Fruit fly (Drosophila melanogaster): ENCODE measurements around the gene CG31174.
A peak's percentile ranks its signal among the peaks of the same experiment; 100 is the strongest.

The CG31174 gene

DNA sequence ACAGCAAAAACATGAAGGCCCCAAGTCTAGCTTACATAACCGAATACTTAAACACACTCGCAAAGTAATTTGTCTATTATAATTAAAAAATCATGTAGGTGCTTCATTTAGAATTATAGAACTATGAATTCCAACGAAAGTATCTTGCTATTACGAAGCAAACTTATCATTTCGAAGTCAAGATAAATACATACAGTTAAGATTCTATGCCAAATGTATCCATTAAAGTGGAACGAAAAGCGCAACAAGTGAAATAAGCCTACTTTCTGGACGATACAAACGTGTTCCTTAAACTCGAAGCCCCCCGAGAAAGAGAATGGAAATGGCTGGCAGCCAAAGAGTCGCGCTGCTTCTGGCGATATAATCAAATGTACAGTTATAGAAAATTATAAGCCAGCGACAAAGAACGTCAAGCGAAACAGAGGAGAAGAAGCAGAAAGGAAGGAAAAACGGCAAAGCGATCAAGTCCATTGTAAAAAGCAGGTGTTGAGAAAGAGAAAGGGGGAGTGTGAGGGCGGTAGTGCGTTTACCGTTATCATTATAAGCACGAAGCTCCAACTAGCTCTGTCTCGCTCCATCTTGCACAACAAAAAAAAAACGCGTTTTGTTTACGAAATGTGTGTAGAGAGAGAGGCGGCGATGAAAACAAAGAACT is 16.6 kb downstream of the CG31174 start (continued):
- TF ChIP-seq Gug (GFP tag; IDR thresholded peaks at IDR 0.05) (no peak), fd85E (GFP tag; optimal IDR thresholded peaks at IDR 0.05) (no peak), CG8319 (GFP tag; optimal IDR thresholded peaks at IDR 0.05) (no peak), salr (GFP tag; optimal IDR thresholded peaks at IDR 0.05) (no peak), eg (GFP tag; IDR thresholded peaks at IDR 0.05) (no peak), CG32006 (GFP tag; optimal IDR thresholded peaks at IDR 0.05) (peak; percentile 66), CG11294 (GFP tag; IDR thresholded peaks at IDR 0.05) (no peak), achi (GFP tag; optimal IDR thresholded peaks at IDR 0.05) (no peak), Eip93F (GFP tag; optimal IDR thresholded peaks at IDR 0.05) (no peak), acj6 (GFP tag; optimal IDR thresholded peaks at IDR 0.05) (peak; percentile 23), pdm3 (GFP tag; optimal IDR thresholded peaks at IDR 0.05) (peak; percentile 27), CG9139 (GFP tag; optimal IDR thresholded peaks at IDR 0.05) (no peak), CG4318 (GFP tag; optimal IDR thresholded peaks at IDR 0.05) (no peak), CG34406 (GFP tag; optimal IDR thresholded peaks at IDR 0.05) (no peak), CG6792 (GFP tag; optimal IDR thresholded peaks at IDR 0.05) (no peak), dsx (GFP tag; optimal IDR thresholded peaks at IDR 0.05; ENCODE audit: poor library complexity, severe bottlenecking) (peak; percentile 15), topi (GFP tag; optimal IDR thresholded peaks at IDR 0.05) (no peak), Lpt (GFP tag; optimal IDR thresholded peaks at IDR 0.05) (peak; percentile 3), CG7368 (GFP tag; optimal IDR thresholded peaks at IDR 0.05) (no peak), CG16779 (tag; optimal IDR thresholded peaks at IDR 0.05) (no peak), Eip75B (GFP tag; optimal IDR thresholded peaks at IDR 0.05) (no peak), CG6163 (GFP tag; IDR thresholded peaks at IDR 0.05) (peak; percentile 29; the same call in 1 of the 3 replicates), Hr38 (GFP tag; optimal IDR thresholded peaks at IDR 0.05) (no peak), CG10631 (GFP tag; optimal IDR thresholded peaks at IDR 0.05) (peak; percentile 30), CG6854 (GFP tag; optimal IDR thresholded peaks at IDR 0.05) (peak; percentile 2), fd59A (GFP tag; optimal IDR thresholded peaks at IDR 0.05) (peak; percentile 26), Hr39 (GFP tag; optimal IDR thresholded peaks at IDR 0.05) (no peak), Met (GFP tag; optimal IDR thresholded peaks at IDR 0.05) (no peak), CG8632 (GFP tag; optimal IDR thresholded peaks at IDR 0.05) (no peak)

DNA sequence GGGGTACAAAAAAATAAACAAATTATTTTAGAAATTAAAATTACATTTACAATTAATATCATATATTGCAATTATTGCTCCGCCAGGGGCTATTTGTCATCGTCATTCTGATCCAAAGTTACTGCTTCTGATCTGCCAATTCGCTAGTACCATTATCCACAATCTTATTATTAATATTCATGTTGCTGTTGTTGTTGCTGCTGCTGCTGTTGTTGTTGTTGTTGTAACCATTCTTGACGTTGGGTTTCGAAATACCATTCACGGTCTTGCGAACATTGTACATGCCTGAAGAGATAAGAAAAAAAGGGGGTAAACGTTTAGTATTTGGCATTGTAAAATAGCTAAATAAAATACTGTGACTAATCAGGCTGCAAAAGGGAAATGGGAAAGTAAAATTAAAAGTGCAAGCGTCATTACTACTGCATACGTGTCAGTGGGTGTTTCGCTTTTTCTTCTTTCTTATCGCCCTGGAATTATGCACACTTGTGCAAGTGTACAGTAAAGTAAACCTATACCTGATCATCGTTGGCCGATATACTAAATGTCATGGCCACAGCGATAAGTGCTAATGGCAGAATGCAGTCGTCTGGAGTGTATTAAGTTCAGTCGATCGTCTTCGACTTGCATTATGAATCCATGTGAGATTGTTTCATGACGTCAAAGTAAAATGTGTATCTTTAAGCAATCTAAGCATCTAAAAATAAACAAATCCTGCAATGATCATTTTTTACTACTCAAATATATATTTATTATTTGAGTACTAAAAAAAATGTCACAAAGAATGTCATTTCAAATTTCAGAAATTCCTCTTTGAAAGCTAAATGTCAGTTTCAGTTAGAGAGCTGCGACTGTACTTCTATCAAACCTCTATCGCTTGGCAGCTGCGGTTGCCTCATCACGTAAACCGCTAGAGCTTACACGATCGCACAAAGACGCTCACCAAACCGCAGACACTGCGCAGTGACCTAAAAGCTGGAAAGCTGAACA is 17.4 kb downstream of the CG31174 start:
- TF ChIP-seq CG31627 (GFP tag; optimal IDR thresholded peaks at IDR 0.05), result no peak
- TF ChIP-seq CG1621 (tag; optimal IDR thresholded peaks at IDR 0.05), result no peak
- peak; percentile 86 for TF ChIP-seq svp (GFP tag)
- no peak for TF ChIP-seq Ets21C (GFP tag; optimal IDR thresholded peaks at IDR 0.05)
- no peak for TF ChIP-seq CG6792 (GFP tag; optimal IDR thresholded peaks at IDR 0.05)
- TF ChIP-seq CG8119 (GFP tag; IDR thresholded peaks at IDR 0.05), result no peak
- TF ChIP-seq Eip78C (GFP tag), result peak; percentile 8
- no peak for TF ChIP-seq CG7368 (GFP tag; optimal IDR thresholded peaks at IDR 0.05)

- TF ChIP-seq Gug (GFP tag; IDR thresholded peaks at IDR 0.05), result 0 out of 2 replicates have a peak, but pooled peaks have one; percentile 48
- peak; percentile 60 for TF ChIP-seq eg (GFP tag; IDR thresholded peaks at IDR 0.05)
- TF ChIP-seq Blimp-1 (GFP tag; optimal IDR thresholded peaks at IDR 0.05), result no peak
- peak; percentile 36 for TF ChIP-seq CG31627 (GFP tag; optimal IDR thresholded peaks at IDR 0.05)
- peak; percentile 32 for TF ChIP-seq fkh (GFP tag; optimal IDR thresholded peaks at IDR 0.05)
- peak; percentile 46 for TF ChIP-seq pdm3 (GFP tag; optimal IDR thresholded peaks at IDR 0.05)
- peak; percentile 9 for TF ChIP-seq dac (GFP tag; optimal IDR thresholded peaks at IDR 0.05)
- peak; percentile 1 for TF ChIP-seq spab (GFP tag; optimal IDR thresholded peaks at IDR 0.05)
- peak; percentile 65 for TF ChIP-seq Hr4 (GFP tag; optimal IDR thresholded peaks at IDR 0.05)
- TF ChIP-seq cyc (GFP tag; optimal IDR thresholded peaks at IDR 0.05), result no peak
- TF ChIP-seq CG4318 (GFP tag; optimal IDR thresholded peaks at IDR 0.05), result peak; percentile 13
- peak in 1 of 2 experiments; percentile 55 for TF ChIP-seq salr (GFP tag; optimal IDR thresholded peaks at IDR 0.05)
- peak; percentile 74 for TF ChIP-seq Eip78C (GFP tag)
- TF ChIP-seq Hr39 (GFP tag; optimal IDR thresholded peaks at IDR 0.05), result peak; percentile 5
- peak; percentile 42 for TF ChIP-seq esn (GFP tag; optimal IDR thresholded peaks at IDR 0.05)
- peak; percentile 15 for TF ChIP-seq net (GFP tag; optimal IDR thresholded peaks at IDR 0.05)
- TF ChIP-seq Sox15 (GFP tag; optimal IDR thresholded peaks at IDR 0.05), result no peak
- no peak for TF ChIP-seq CG1621 (tag; optimal IDR thresholded peaks at IDR 0.05)
- TF ChIP-seq CG32006 (GFP tag; optimal IDR thresholded peaks at IDR 0.05), result peak; percentile 73
- peak; percentile 10 for TF ChIP-seq topi (GFP tag; optimal IDR thresholded peaks at IDR 0.05)
- peak; percentile 37 for TF ChIP-seq lz (GFP tag; optimal IDR thresholded peaks at IDR 0.05)
Measured at dm6 chr3R:21849988-21850460, 19.3 kb downstream of the CG31174 start.

Data from whole organism, prepupa.